Worm (Caenorhabditis elegans) whole organism, L4/young adult: ENCODE measurements around the gene egl-45.

Experiments used
- W03F9.2 ChIP-seq: fragments of 150-350 bp; optimal IDR thresholded peaks from 2 replicates; lab custom pipeline; 2014; ENCODE audit warnings: missing biosample characterization, missing genetic modification characterization
- dao-5 ChIP-seq: sonication (generic microtip); optimal IDR thresholded peaks from 2 replicates; lab custom pipeline; 2016; ENCODE audit warnings: missing genotype, missing genetic modification characterization, moderate library complexity, missing compliant biosample characterization
- him-1 ChIP-seq: sonication (generic microtip); optimal IDR thresholded peaks from 2 replicates; lab custom pipeline; 2016; ENCODE audit warnings: missing genotype, missing genetic modification reagents, missing genetic modification characterization, missing compliant biosample characterization

DNA sequence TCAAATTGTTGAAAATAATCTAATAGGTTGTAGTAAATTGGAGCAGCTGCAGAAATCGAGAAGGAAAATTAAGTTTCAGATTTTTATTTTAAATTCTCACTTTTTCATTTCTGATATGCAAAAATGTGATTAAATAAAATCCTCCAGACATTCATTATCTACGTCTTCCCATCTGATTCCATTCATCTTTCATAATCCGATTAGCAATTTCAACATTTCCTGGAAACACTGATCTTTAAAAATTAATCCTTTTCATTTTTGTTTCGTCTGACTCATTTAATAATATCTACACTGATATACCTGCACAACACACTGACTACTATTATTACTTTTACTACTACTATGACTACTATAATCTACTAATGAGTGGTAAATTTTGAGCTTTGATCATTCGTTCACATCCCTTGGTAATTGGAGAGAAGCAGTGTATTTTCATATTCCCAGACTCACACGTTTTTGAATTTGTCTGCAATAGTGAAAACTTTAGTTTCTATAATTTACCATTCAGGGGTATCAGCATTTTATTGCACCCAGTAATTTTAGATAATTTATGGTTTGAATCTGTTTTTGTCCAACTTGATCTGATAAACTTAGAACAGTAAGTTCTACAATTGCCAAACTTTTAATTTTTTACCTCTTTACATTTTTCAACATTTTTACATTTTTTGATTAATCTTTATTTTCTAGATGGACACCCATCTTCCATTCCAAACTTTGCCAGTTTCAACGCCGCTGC is 10.6 kb upstream of the egl-45 start, which contains the start of gene ceh-23:
- no peak for TF ChIP-seq dao-5 (tag; lab: Kevin White, UChicago)
- no peak for TF ChIP-seq him-1 (tag; lab: Kevin White, UChicago)
- TF ChIP-seq W03F9.2 (tag; lab: Kevin White, UChicago), result no peak
